Worm (Caenorhabditis elegans) whole organism, L4 larva: ENCODE results near the gene T25D1.1.

Experiments used
- F10B5.3 ChIP-seq: sonication (generic microtip); optimal IDR thresholded peaks from 2 replicates; lab custom pipeline; 2016; ENCODE audit warnings: mild to moderate bottlenecking, missing genetic modification characterization, missing compliant biosample characterization
- T20F7.1 ChIP-seq: fragments of 200-800 bp; sonication (Bioruptor generic); optimal IDR thresholded peaks from 2 replicates; lab custom pipeline; 2018; ENCODE audit warnings: mild to moderate bottlenecking, missing genetic modification characterization, missing compliant biosample characterization
- Y48G9A.11 ChIP-seq: fragments of 200-800 bp; sonication (Bioruptor generic); IDR thresholded peaks from 2 replicates; pipeline ENCODE4 v1.3.6; 2022; ENCODE audit warnings: missing genetic modification reagents, missing genetic modification characterization, missing compliant biosample characterization
- ZK546.5 ChIP-seq, 2 experiments: sonication (generic microtip); optimal IDR thresholded peaks; 2 replicates each; lab custom pipeline; 2017; ENCODE audit warnings: missing biosample characterization in 2 of 2, missing genetic modification characterization in 2 of 2
- aly-2 ChIP-seq: sonication (generic microtip); optimal IDR thresholded peaks from 2 replicates; lab custom pipeline; 2018; ENCODE audit warnings: missing biosample characterization, missing genetic modification characterization
- ama-1 ChIP-seq: fragments of 150-350 bp; optimal IDR thresholded peaks from 2 replicates; lab custom pipeline; 2014; ENCODE audit warnings: inconsistent platforms, mixed read lengths
- ceh-20 ChIP-seq: fragments of 200-800 bp; sonication (Bioruptor generic); IDR thresholded peaks from 2 replicates; pipeline ENCODE4 v1.3.6; 2022; ENCODE audit warnings: missing genetic modification reagents, missing genetic modification characterization, missing compliant biosample characterization
- ceh-28 ChIP-seq: fragments of 150-350 bp; optimal IDR thresholded peaks from 2 replicates; lab custom pipeline; 2014; ENCODE audit warnings: missing biosample characterization, missing genetic modification reagents, missing genetic modification characterization
- ceh-82 ChIP-seq: sonication (generic microtip); optimal IDR thresholded peaks from 2 replicates; lab custom pipeline; 2017; ENCODE audit warnings: missing biosample characterization, missing genetic modification characterization
- ces-1 ChIP-seq: fragments of 150-350 bp; sonication (generic microtip); optimal IDR thresholded peaks from 4 replicates; lab custom pipeline; 2014; ENCODE audit warnings: missing biosample characterization, missing genetic modification reagents, missing genetic modification characterization
- daf-16 ChIP-seq, 3 experiments: sonication (generic microtip); optimal IDR thresholded peaks; 2 replicates each; lab custom pipeline; 2016 to 2017; ENCODE audit warnings: missing genetic modification characterization in 3 of 3, missing genetic modification reagents in 3 of 3, mild to moderate bottlenecking in 2 of 3, missing compliant biosample characterization in 2 of 3, missing biosample characterization in 1 of 3, moderate library complexity in 1 of 3
- daf-8 ChIP-seq: fragments of 200-800 bp; sonication (Bioruptor generic); IDR thresholded peaks from 2 replicates; pipeline ENCODE4 v1.3.6; 2022; ENCODE audit warnings: missing genetic modification characterization, missing compliant biosample characterization
- dmd-9 ChIP-seq: fragments of 200-800 bp; sonication (Bioruptor generic); IDR thresholded peaks from 2 replicates; pipeline ENCODE4 v1.3.6; 2022; ENCODE audit warnings: missing genetic modification reagents, missing genetic modification characterization, missing compliant biosample characterization
- dpl-1 ChIP-seq: fragments of 150-350 bp; optimal IDR thresholded peaks from 2 replicates; lab custom pipeline; 2014; ENCODE audit warnings: missing biosample characterization, missing genetic modification reagents, missing genetic modification characterization
- fos-1 ChIP-seq: fragments of 150-350 bp; optimal IDR thresholded peaks from 2 replicates; lab custom pipeline; 2014; ENCODE audit warnings: missing biosample characterization, missing genetic modification characterization
- hif-1 ChIP-seq, 2 experiments: sonication (generic microtip); optimal IDR thresholded peaks; 2 replicates each; lab custom pipeline; 2016 to 2017; ENCODE audit warnings: missing compliant biosample characterization in 2 of 2, missing genetic modification characterization in 2 of 2, missing genetic modification reagents in 2 of 2, missing genotype in 2 of 2, mild to moderate bottlenecking in 1 of 2
- hlh-11 ChIP-seq: fragments of 200-800 bp; sonication (Bioruptor generic); optimal IDR thresholded peaks from 2 replicates; lab custom pipeline; 2018; ENCODE audit warnings: mild to moderate bottlenecking, missing genetic modification characterization, missing compliant biosample characterization
- hlh-30 ChIP-seq: sonication (generic microtip); optimal IDR thresholded peaks from 2 replicates; lab custom pipeline; 2017; ENCODE audit warnings: antibody characterized with exemption, mild to moderate bottlenecking, missing genetic modification characterization, missing compliant biosample characterization; ENCODE audit not compliant: insufficient read depth
- hmg-1.1 ChIP-seq: fragments of 200-800 bp; sonication (Bioruptor generic); IDR thresholded peaks from 2 replicates; pipeline ENCODE4 v1.3.6; 2022; ENCODE audit warnings: missing genetic modification reagents, missing genetic modification characterization, missing compliant biosample characterization
- lin-13 ChIP-seq: fragments of 150-350 bp; optimal IDR thresholded peaks from 2 replicates; lab custom pipeline; 2014; ENCODE audit warnings: missing biosample characterization, missing genetic modification reagents, missing genetic modification characterization
- mdl-1 ChIP-seq, 2 experiments: fragments of 150-350 bp in 1 of 2; sonication (generic microtip) in 1 of 2; optimal IDR thresholded peaks; 2 replicates each; lab custom pipeline; 2014 to 2017; ENCODE audit warnings: missing biosample characterization in 2 of 2, missing genetic modification characterization in 2 of 2
- mdt-29 ChIP-seq: fragments of 200-800 bp; sonication (Bioruptor generic); IDR thresholded peaks from 2 replicates; pipeline ENCODE4 v1.3.6; 2022; ENCODE audit warnings: missing genetic modification reagents, missing genetic modification characterization, missing compliant biosample characterization
- mep-1 ChIP-seq: fragments of 150-350 bp; sonication (generic microtip); optimal IDR thresholded peaks from 3 replicates; lab custom pipeline; 2014; ENCODE audit warnings: missing biosample characterization, missing genetic modification characterization
- mes-2 ChIP-seq: sonication (generic microtip); optimal IDR thresholded peaks from 2 replicates; lab custom pipeline; 2016; ENCODE audit warnings: missing genotype, mild to moderate bottlenecking, missing genetic modification characterization, missing compliant biosample characterization; ENCODE audit not compliant: poor library complexity, severe bottlenecking
- nhr-102 ChIP-seq: sonication (generic microtip); optimal IDR thresholded peaks from 2 replicates; lab custom pipeline; 2016; ENCODE audit warnings: mild to moderate bottlenecking, missing genetic modification characterization, moderate library complexity, missing compliant biosample characterization
- nhr-11 ChIP-seq: fragments of 150-350 bp; optimal IDR thresholded peaks from 2 replicates; lab custom pipeline; 2014; ENCODE audit warnings: missing biosample characterization, missing genetic modification characterization
- nhr-28 ChIP-seq: fragments of 150-350 bp; optimal IDR thresholded peaks from 2 replicates; lab custom pipeline; 2014; ENCODE audit warnings: missing biosample characterization, missing genetic modification characterization
- pha-4 ChIP-seq, 2 experiments: fragments of 150-350 bp in 1 of 2; fragments of 200-800 bp in 1 of 2; sonication (Bioruptor generic) in 1 of 2; IDR thresholded peaks in 1 of 2; optimal IDR thresholded peaks in 1 of 2; 2 replicates each; pipeline versions ENCODE4 v1.3.6 to Lab custom; 2014 to 2022; ENCODE audit warnings: missing genetic modification characterization in 2 of 2, missing genetic modification reagents in 2 of 2, missing biosample characterization in 1 of 2, missing compliant biosample characterization in 1 of 2
- skn-1 ChIP-seq: fragments of 150-350 bp; optimal IDR thresholded peaks from 2 replicates; lab custom pipeline; 2014; ENCODE audit warnings: missing biosample characterization, missing genetic modification characterization
- snpc-4 ChIP-seq: fragments of 150-350 bp; optimal IDR thresholded peaks from 2 replicates; lab custom pipeline; 2014; ENCODE audit warnings: missing biosample characterization, missing genetic modification characterization
- unc-130 ChIP-seq: sonication (generic microtip); optimal IDR thresholded peaks from 2 replicates; lab custom pipeline; 2016; ENCODE audit warnings: missing genetic modification reagents, missing genetic modification characterization, missing compliant biosample characterization
- unc-62 ChIP-seq, 3 experiments: fragments of 150-350 bp in 1 of 3; sonication (generic microtip); optimal IDR thresholded peaks in 2 of 3; peaks in 1 of 3; 1 replicate in 1 of 3; 2 replicates in 2 of 3; lab custom pipeline; 2014 to 2017; ENCODE audit warnings: missing biosample characterization in 3 of 3, missing genetic modification characterization in 3 of 3, missing genetic modification reagents in 3 of 3, missing genotype in 1 of 3

The T25D1.1 gene

DNA sequence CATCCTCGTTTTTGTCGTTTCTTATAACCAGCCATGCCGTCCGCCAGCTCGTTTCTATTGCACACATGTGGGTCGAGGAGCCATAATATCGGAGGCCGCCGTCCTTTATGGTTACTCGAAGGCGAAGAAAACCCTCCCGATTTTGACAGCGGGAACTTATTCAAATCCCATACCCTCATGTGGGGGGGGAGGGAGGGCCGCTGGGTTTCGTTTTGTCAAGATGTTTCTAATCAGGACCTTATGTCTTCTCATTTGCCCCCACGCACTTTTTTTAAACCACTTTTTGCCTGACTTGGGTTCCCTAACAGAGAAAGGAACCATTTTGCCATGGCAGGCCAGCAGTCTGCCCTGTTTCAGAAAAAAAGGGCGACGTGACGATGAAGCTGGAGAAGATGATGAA is 12.9 kb downstream of the T25D1.1 start:
- TF ChIP-seq fos-1 (no peak), unc-62 (GFP tag; optimal IDR thresholded peaks at IDR 0.05 in 1 of 2; lab: Kevin White, UChicago) (no peak), unc-62 (tag; optimal IDR thresholded peaks at IDR 0.05; lab: Kevin White, UChicago) (no peak), hif-1 (tag; optimal IDR thresholded peaks at IDR 0.05; lab: Kevin White, UChicago) (no peak), ZK546.5 (tag; optimal IDR thresholded peaks at IDR 0.05; lab: Kevin White, UChicago) (no peak)

DNA sequence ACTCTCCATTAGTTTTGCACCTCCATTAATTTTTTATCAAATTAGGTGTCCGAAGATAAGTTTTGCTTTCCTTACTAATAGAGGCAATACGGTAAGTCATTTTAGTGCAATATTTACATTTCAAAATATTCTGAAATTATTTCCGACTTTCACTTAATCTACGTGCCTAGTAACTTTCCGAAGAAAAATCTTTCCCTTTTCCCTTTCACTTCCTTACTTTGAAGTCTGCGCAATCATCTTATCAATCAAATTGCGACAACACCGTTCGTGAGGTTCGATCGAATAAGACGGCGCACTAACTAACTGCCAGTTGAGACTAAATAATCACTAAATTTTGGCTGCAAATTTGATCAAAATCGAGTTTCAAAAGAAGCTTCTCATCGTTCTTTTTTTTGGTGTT is 14.2 kb downstream of the T25D1.1 start:
- TF ChIP-seq mep-1 (tag; lab: Kevin White, UChicago): no peak
- no peak for TF ChIP-seq F10B5.3 (tag; lab: Kevin White, UChicago)
- TF ChIP-seq mes-2: no peak
- no peak for TF ChIP-seq ceh-82 (tag; lab: Kevin White, UChicago)
- no peak for TF ChIP-seq T20F7.1
- TF ChIP-seq nhr-102 (tag; lab: Kevin White, UChicago): no peak
- TF ChIP-seq, all 104 proteins: peak for 0

DNA sequence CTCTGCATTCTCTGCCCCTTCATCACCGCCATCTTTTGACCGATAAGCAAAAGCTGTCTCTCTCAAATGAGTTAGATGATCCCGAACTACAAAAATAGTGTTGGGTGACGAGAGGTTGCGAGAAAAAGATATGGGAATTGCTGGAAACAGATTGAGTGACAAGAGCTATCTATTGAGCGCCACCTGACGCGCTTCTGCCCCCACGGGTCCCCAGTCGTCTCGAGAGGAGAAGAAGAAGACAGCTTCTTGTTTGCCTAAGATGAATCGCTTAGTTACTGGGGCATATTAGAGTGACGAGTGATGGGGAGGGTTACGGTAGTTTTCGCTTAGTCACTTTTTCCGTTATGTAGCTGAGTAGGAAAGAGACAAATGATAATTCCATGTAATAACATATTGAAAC is 14.9 kb downstream of the T25D1.1 start:
- TF ChIP-seq hmg-1.1 (GFP tag; lab: Robert Waterston, UW): no peak
- no peak for TF ChIP-seq dmd-9 (GFP tag; lab: Robert Waterston, UW)
- no peak for TF ChIP-seq nhr-28 (tag; lab: Kevin White, UChicago)
- peak; percentile 7; the same call in 1 of the 2 replicates for TF ChIP-seq ceh-20 (GFP tag; lab: Robert Waterston, UW)
- TF ChIP-seq daf-8 (GFP tag; lab: Robert Waterston, UW): no peak
- TF ChIP-seq mdl-1 (tag; optimal IDR thresholded peaks at IDR 0.05; lab: Kevin White, UChicago): no peak
- no peak for TF ChIP-seq ceh-28 (tag; lab: Kevin White, UChicago)
- no peak for TF ChIP-seq ces-1 (GFP tag; lab: Kevin White, UChicago)
- no peak for TF ChIP-seq skn-1
- TF ChIP-seq snpc-4 (tag; lab: Kevin White, UChicago): no peak
- TF ChIP-seq T20F7.1: no peak
- no peak for TF ChIP-seq lin-13 (GFP tag; lab: Kevin White, UChicago)
- TF ChIP-seq nhr-11 (tag; lab: Kevin White, UChicago): peak; percentile 51
- TF ChIP-seq daf-16 (GFP tag; optimal IDR thresholded peaks at IDR 0.05; lab: Kevin White, UChicago): peak in 1 of 2 experiments; percentile 44
- TF ChIP-seq daf-16 (tag; optimal IDR thresholded peaks at IDR 0.05; lab: Kevin White, UChicago): no peak
- no peak for TF ChIP-seq ZK546.5 (tag; optimal IDR thresholded peaks at IDR 0.05; lab: Kevin White, UChicago)
- no peak for TF ChIP-seq aly-2 (tag; lab: Kevin White, UChicago)
- TF ChIP-seq ama-1 (lab: Kevin White, UChicago): no peak
- TF ChIP-seq dpl-1 (GFP tag; lab: Kevin White, UChicago): no peak
- TF ChIP-seq Y48G9A.11 (GFP tag; lab: Robert Waterston, UW): no peak
- TF ChIP-seq pha-4 (GFP tag; IDR thresholded peaks at IDR 0.05; lab: Robert Waterston, UW): no peak
- TF ChIP-seq pha-4 (tag; optimal IDR thresholded peaks at IDR 0.05; lab: Kevin White, UChicago): no peak
- TF ChIP-seq hlh-30 (tag; lab: Kevin White, UChicago): peak; percentile 8

DNA sequence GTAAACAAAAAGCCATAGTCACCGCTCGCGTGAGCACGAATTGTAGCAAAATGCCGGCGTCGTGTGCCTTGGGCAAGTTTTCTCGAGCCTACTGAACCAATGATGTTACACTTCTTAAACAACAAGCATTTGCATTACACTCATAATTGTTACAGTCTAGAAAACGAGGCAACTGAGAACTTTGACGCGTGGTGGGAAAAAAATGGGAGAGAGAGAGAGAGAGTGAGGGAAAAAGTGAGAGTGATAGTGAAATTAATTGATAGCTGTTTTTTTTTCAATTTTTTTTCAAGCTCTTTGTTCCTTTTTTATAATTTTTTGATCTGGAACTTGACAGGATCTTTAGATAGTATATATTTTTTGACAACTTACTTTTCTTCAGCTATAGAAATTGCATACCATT is 15.6 kb downstream of the T25D1.1 start:
- no peak for TF ChIP-seq unc-130 (GFP tag; lab: Kevin White, UChicago)
- no peak for TF ChIP-seq mdt-29 (GFP tag; lab: Robert Waterston, UW)
- peak; percentile 2 for TF ChIP-seq hlh-11 (tag; lab: Kevin White, UChicago)
- no peak for TF ChIP-seq fos-1
- TF ChIP-seq, all 104 proteins: peak for 1
